Fruit fly (Drosophila melanogaster): ENCODE data around the gene Ir76a.

Gene Ir76a

dm6 chr3L:19834143-19834794, 35.2 kb downstream of the Ir76a start, which contains the start of the genes trc and CG32221:
TSS of gene trc (minus strand) at chr3L:19834304.
TSS of gene CG32221 (plus strand) at chr3L:19834670.
- TF ChIP-seq Lpt (GFP tag; optimal IDR thresholded peaks at IDR 0.05) = no peak
- peak; percentile 42; the same call in 1 of the 2 replicates for TF ChIP-seq ranshi (GFP tag; IDR thresholded peaks at IDR 0.05)
- no peak for TF ChIP-seq CG11723 (GFP tag; optimal IDR thresholded peaks at IDR 0.05)
- no peak for TF ChIP-seq CG13624 (GFP tag; optimal IDR thresholded peaks at IDR 0.05)
- no peak for TF ChIP-seq slou (GFP tag; optimal IDR thresholded peaks at IDR 0.05)
- TF ChIP-seq mam (GFP tag; optimal IDR thresholded peaks at IDR 0.05) = peak; percentile 17
- peak; percentile 65 for TF ChIP-seq CG4328 (GFP tag; optimal IDR thresholded peaks at IDR 0.05)
- no peak for TF ChIP-seq esg (GFP tag; conservative IDR thresholded peaks at IDR 0.05)
- TF ChIP-seq CG12155 (GFP tag; optimal IDR thresholded peaks at IDR 0.05) = no peak
- no peak for TF ChIP-seq CG5953 (GFP tag; IDR thresholded peaks at IDR 0.05)
- TF ChIP-seq exex (tag; optimal IDR thresholded peaks at IDR 0.05) = no peak
- TF ChIP-seq CG43689 (GFP tag; IDR thresholded peaks at IDR 0.05) = no peak
- no peak for TF ChIP-seq en (GFP tag; optimal IDR thresholded peaks at IDR 0.05)
- no peak for TF ChIP-seq cg (GFP tag; optimal IDR thresholded peaks at IDR 0.05)
- TF ChIP-seq CG7372 (GFP tag; IDR thresholded peaks at IDR 0.05) = no peak
- no peak for TF ChIP-seq Doc2 (GFP tag; IDR thresholded peaks at IDR 0.05)
- peak; percentile 4 for TF ChIP-seq CG9437 (GFP tag; optimal IDR thresholded peaks at IDR 0.05)
- TF ChIP-seq caup (GFP tag; optimal IDR thresholded peaks at IDR 0.05; ENCODE audit: severe bottlenecking) = no peak
- TF ChIP-seq CG6683 (GFP tag; optimal IDR thresholded peaks at IDR 0.05) = no peak
- no peak for TF ChIP-seq ab (GFP tag; optimal IDR thresholded peaks at IDR 0.05)
- TF ChIP-seq CG34224 (GFP tag; IDR thresholded peaks at IDR 0.05; ENCODE audit: partially characterized antibody) = no peak; the same call in 2 of the 3 replicates
- no peak for TF ChIP-seq CG16863 (GFP tag; optimal IDR thresholded peaks at IDR 0.05)
- TF ChIP-seq CG8765 (GFP tag; IDR thresholded peaks at IDR 0.05) = no peak
- no peak for TF ChIP-seq CG15479 (GFP tag; optimal IDR thresholded peaks at IDR 0.05)
- peak; percentile 57 for TF ChIP-seq Ptx1 (GFP tag; IDR thresholded peaks at IDR 0.05)
- TF ChIP-seq sens (GFP tag) = peak; percentile 73
- TF ChIP-seq CG16815 (GFP tag; optimal IDR thresholded peaks at IDR 0.05) = no peak
- peak; percentile 46 for TF ChIP-seq Side (GFP tag; optimal IDR thresholded peaks at IDR 0.05)
- TF ChIP-seq CG18011 (GFP tag; optimal IDR thresholded peaks at IDR 0.05) = no peak
- peak; percentile 99 for TF ChIP-seq CG13123 (GFP tag; optimal IDR thresholded peaks at IDR 0.05)
- no peak for TF ChIP-seq ind (GFP tag; optimal IDR thresholded peaks at IDR 0.05)
- TF ChIP-seq CG10462 (GFP tag; optimal IDR thresholded peaks at IDR 0.05) = no peak
- peak; percentile 15 for TF ChIP-seq CHES-1-like (GFP tag; optimal IDR thresholded peaks at IDR 0.05)
- TF ChIP-seq CG11696 (GFP tag; IDR thresholded peaks at IDR 0.05) = no peak
- no peak for TF ChIP-seq danr (GFP tag; IDR thresholded peaks at IDR 0.05)
- peak; percentile 71 for TF ChIP-seq sob (GFP tag; IDR thresholded peaks at IDR 0.05)
- no peak for TF ChIP-seq CG11093 (GFP tag; IDR thresholded peaks at IDR 0.05)
- peak; percentile 57; the same call in 2 of the 3 replicates for TF ChIP-seq CG11456 (GFP tag; IDR thresholded peaks at IDR 0.05)
- TF ChIP-seq gfzf (GFP tag; optimal IDR thresholded peaks at IDR 0.05) = no peak
- no peak for TF ChIP-seq CG2678 (tag; optimal IDR thresholded peaks at IDR 0.05)
- no peak for TF ChIP-seq cato (GFP tag; optimal IDR thresholded peaks at IDR 0.05; ENCODE audit: borderline replicate concordance)
- peak; percentile 57; the same call in 1 of the 2 replicates for TF ChIP-seq unc-4 (GFP tag; IDR thresholded peaks at IDR 0.05; ENCODE audit: partially characterized antibody)
- TF ChIP-seq ham (GFP tag; IDR thresholded peaks at IDR 0.05) = no peak
- TF ChIP-seq CG17802 (tag; optimal IDR thresholded peaks at IDR 0.05) = peak; percentile 36
- TF ChIP-seq D19B (GFP tag; optimal IDR thresholded peaks at IDR 0.05) = no peak
- no peak for TF ChIP-seq pb (GFP tag; optimal IDR thresholded peaks at IDR 0.05)
- no peak for TF ChIP-seq cad (GFP tag; optimal IDR thresholded peaks at IDR 0.05)
- peak; percentile 74 for TF ChIP-seq Sry-δ (GFP tag; optimal IDR thresholded peaks at IDR 0.05)
- TF ChIP-seq Dip3 (GFP tag; optimal IDR thresholded peaks at IDR 0.05) = no peak
- TF ChIP-seq h (optimal IDR thresholded peaks at IDR 0.05) = no peak
- TF ChIP-seq ase (GFP tag; IDR thresholded peaks at IDR 0.05) = no peak
- TF ChIP-seq NC2β (GFP tag; optimal IDR thresholded peaks at IDR 0.05) = no peak
